Worm (Caenorhabditis elegans) whole organism, L4 larva: ENCODE data around the gene R11F4.1.

Source experiments
- madf-5 ChIP-seq, 2 experiments: fragments of 200-800 bp; sonication (Bioruptor generic); IDR thresholded peaks; 2 replicates each; pipeline ENCODE4 v1.3.6; 2022; ENCODE audit warnings: missing compliant biosample characterization in 2 of 2, missing genetic modification characterization in 2 of 2
- nhr-11 ChIP-seq: fragments of 150-350 bp; optimal IDR thresholded peaks from 2 replicates; lab custom pipeline; 2014; ENCODE audit warnings: missing biosample characterization, missing genetic modification characterization

- TF ChIP-seq nhr-11 (tag; lab: Kevin White, UChicago), result no peak
- TF ChIP-seq madf-5 (GFP tag; IDR thresholded peaks at IDR 0.05; lab: Robert Waterston, UW), result no peak
These were observed 2.5 kb downstream of the R11F4.1 start for ce11 chrII:4094030-4094846.
